Worm (Caenorhabditis elegans): Measurements from ENCODE around the gene sod-1.

- TF ChIP-seq elt-1 (tag; optimal IDR thresholded peaks at IDR 0.05) (no peak), skn-1 (tag; optimal IDR thresholded peaks at IDR 0.05) (no peak), mab-5 (tag; optimal IDR thresholded peaks at IDR 0.05) (no peak)
Measured at ce11 chrII:6958136-6958535, 15.6 kb downstream of the sod-1 start.

All from whole organism, L2 larva.